Worm (Caenorhabditis elegans): ENCODE data around the gene Y39G8C.2.
A peak's percentile ranks its signal among the peaks of the same experiment; 100 is the strongest.

Y39G8C.2 gene

DNA sequence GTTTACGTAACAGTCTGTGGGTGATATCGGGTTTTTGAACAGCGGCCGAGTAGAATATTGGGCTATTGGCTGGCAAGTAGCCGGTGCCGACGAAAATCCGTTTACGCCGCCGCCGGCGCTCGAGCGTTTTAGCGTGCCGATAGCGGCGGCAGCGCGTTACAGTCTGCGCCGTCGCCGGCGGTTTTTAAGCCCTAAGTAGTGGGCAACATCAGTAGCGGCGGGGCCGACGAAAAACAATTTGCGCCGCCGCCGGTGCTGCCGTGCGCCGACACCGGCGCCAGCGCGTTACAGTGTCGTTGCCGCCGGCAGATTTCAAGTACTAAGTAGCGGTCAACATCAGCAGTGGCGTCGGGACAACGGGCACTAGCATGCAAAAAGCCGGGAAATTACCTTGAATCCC lies 1.5 kb downstream of the Y39G8C.2 start:
- TF ChIP-seq nhr-237 (tag; optimal IDR thresholded peaks at IDR 0.05), result no peak
- no peak for TF ChIP-seq nfya-1 (tag; optimal IDR thresholded peaks at IDR 0.05; ENCODE audit: insufficient read depth)
- no peak for TF ChIP-seq pqm-1 (tag; optimal IDR thresholded peaks at IDR 0.05)
- TF ChIP-seq egl-27 (tag; optimal IDR thresholded peaks at IDR 0.05), result no peak

- no peak for TF ChIP-seq ztf-11 (tag; optimal IDR thresholded peaks at IDR 0.05)
- TF ChIP-seq nhr-76 (tag; optimal IDR thresholded peaks at IDR 0.05), result no peak
- TF ChIP-seq fkh-2 (tag; optimal IDR thresholded peaks at IDR 0.05), result no peak
- no peak for TF ChIP-seq unc-62 (GFP tag; optimal IDR thresholded peaks at IDR 0.05)
- no peak for TF ChIP-seq nhr-12 (tag; optimal IDR thresholded peaks at IDR 0.05)
- no peak for TF ChIP-seq nhr-237 (tag; optimal IDR thresholded peaks at IDR 0.05)
- no peak for TF ChIP-seq mml-1 (tag; optimal IDR thresholded peaks at IDR 0.05)
- no peak for TF ChIP-seq nfya-1 (tag; optimal IDR thresholded peaks at IDR 0.05; ENCODE audit: insufficient read depth)
- TF ChIP-seq lin-15B (tag; optimal IDR thresholded peaks at IDR 0.05), result no peak
- TF ChIP-seq nhr-23 (tag; optimal IDR thresholded peaks at IDR 0.05), result no peak
- no peak for TF ChIP-seq snpc-4 (tag; optimal IDR thresholded peaks at IDR 0.05)
- no peak for TF ChIP-seq nhr-28 (tag; optimal IDR thresholded peaks at IDR 0.05)
- no peak for TF ChIP-seq hmg-11 (tag; optimal IDR thresholded peaks at IDR 0.05)
- TF ChIP-seq lsy-12 (tag; optimal IDR thresholded peaks at IDR 0.05), result no peak
- TF ChIP-seq jun-1 (tag; optimal IDR thresholded peaks at IDR 0.05), result no peak
- no peak for TF ChIP-seq skn-1 (tag; optimal IDR thresholded peaks at IDR 0.05)
- TF ChIP-seq ceh-82 (tag; optimal IDR thresholded peaks at IDR 0.05), result no peak
- no peak for TF ChIP-seq zag-1 (tag; optimal IDR thresholded peaks at IDR 0.05)
Measured at ce11 chrII:14094590-14094989, 2.8 kb downstream of the Y39G8C.2 start, which contains the start of gene col-87. TSS of gene col-87 (minus strand) at chrII:14094690.

DNA sequence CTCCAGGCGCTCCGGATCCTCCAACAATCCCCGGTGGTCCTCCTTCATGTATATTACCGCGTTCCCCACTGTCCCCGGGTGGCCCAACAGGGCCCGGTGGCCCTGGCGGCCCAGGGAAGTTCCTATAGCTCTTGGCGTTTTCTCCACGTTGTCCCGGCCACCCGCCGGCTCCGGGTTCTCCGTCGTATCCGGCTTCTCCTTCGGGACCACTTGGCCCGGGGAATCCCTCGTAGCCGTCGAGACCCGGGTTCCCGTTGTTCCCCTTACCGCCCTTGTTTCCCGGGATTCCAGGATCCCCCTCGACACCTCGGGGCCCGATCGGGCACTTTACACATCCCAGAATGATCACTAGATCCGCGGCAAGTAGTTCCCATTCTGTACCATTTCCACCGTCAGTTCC lies 6.2 kb downstream of the Y39G8C.2 start:
- TF ChIP-seq R02D3.7 (tag; optimal IDR thresholded peaks at IDR 0.05) (no peak), ZK546.5 (tag; optimal IDR thresholded peaks at IDR 0.05) (no peak), pha-4 (tag; optimal IDR thresholded peaks at IDR 0.05) (no peak), mdl-1 (tag; optimal IDR thresholded peaks at IDR 0.05) (no peak), aly-2 (tag; optimal IDR thresholded peaks at IDR 0.05) (no peak), fkh-10 (GFP tag; optimal IDR thresholded peaks at IDR 0.05) (no peak), ceh-82 (tag; optimal IDR thresholded peaks at IDR 0.05) (no peak)

- TF ChIP-seq tbx-2 (tag; optimal IDR thresholded peaks at IDR 0.05), result no peak
- peak; percentile 98 for TF ChIP-seq nfya-1 (tag; optimal IDR thresholded peaks at IDR 0.05; ENCODE audit: insufficient read depth)
Measured at ce11 chrII:14089796-14090372, 7.5 kb downstream of the Y39G8C.2 start.

DNA sequence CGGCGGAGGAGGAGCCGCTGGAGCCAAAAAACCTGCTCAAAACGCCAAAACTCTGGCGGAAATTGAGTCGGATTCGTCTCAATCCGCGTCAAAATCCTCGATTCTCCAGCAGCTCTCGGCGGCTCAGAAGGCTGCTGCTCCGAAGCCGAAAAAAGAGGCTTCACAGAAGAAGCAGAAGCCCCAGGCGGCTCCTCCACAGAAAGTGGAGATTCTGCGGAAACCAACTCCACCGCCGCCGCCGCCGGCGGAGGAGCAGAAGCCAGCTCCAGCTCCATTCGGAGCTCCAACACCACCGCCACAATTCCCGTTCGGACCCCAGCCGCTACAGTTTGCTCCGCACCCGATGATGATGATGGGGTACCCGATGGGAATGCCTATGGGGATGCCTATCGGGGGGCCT lies 10.5 kb downstream of the Y39G8C.2 start:
- TF ChIP-seq snpc-4 (tag; optimal IDR thresholded peaks at IDR 0.05), result no peak
- TF ChIP-seq lin-39 (tag; optimal IDR thresholded peaks at IDR 0.05), result no peak
- no peak for TF ChIP-seq nhr-12 (tag; optimal IDR thresholded peaks at IDR 0.05)
- TF ChIP-seq zag-1 (tag; optimal IDR thresholded peaks at IDR 0.05), result no peak
- TF ChIP-seq nhr-77 (tag; optimal IDR thresholded peaks at IDR 0.05), result no peak
- TF ChIP-seq nhr-43 (tag; optimal IDR thresholded peaks at IDR 0.05; ENCODE audit: poor library complexity, severe bottlenecking), result no peak
- TF ChIP-seq unc-39 (tag; optimal IDR thresholded peaks at IDR 0.05), result no peak
- TF ChIP-seq fos-1 (tag; optimal IDR thresholded peaks at IDR 0.05), result no peak
- no peak for TF ChIP-seq nhr-25 (tag; optimal IDR thresholded peaks at IDR 0.05)
- no peak for TF ChIP-seq unc-62 (GFP tag; optimal IDR thresholded peaks at IDR 0.05)
- no peak for TF ChIP-seq tbx-2 (tag; optimal IDR thresholded peaks at IDR 0.05)
- no peak for TF ChIP-seq fkh-2 (tag; optimal IDR thresholded peaks at IDR 0.05)
- TF ChIP-seq hmg-11 (tag; optimal IDR thresholded peaks at IDR 0.05), result no peak
- no peak for TF ChIP-seq ZK546.5 (tag; optimal IDR thresholded peaks at IDR 0.05)
- TF ChIP-seq egl-5 (tag; optimal IDR thresholded peaks at IDR 0.05), result no peak
- no peak for TF ChIP-seq pha-4 (tag; optimal IDR thresholded peaks at IDR 0.05)
- TF ChIP-seq elt-1 (tag; optimal IDR thresholded peaks at IDR 0.05), result no peak
- no peak for TF ChIP-seq nhr-28 (tag; optimal IDR thresholded peaks at IDR 0.05)
- no peak for TF ChIP-seq ceh-9 (tag; optimal IDR thresholded peaks at IDR 0.05)
- TF ChIP-seq lsy-12 (tag; optimal IDR thresholded peaks at IDR 0.05), result no peak
